Worm (Caenorhabditis elegans) whole organism, L1 larva: ENCODE data around the gene F25B5.3.

Source experiments
- F16B12.6 ChIP-seq: fragments of 150-350 bp; optimal IDR thresholded peaks from 2 replicates; lab custom pipeline; 2014; ENCODE audit warnings: missing biosample characterization, missing genetic modification characterization
- Y116A8C.19 ChIP-seq: sonication (generic microtip); optimal IDR thresholded peaks from 2 replicates; lab custom pipeline; 2016; ENCODE audit warnings: missing compliant biosample characterization, missing genetic modification characterization, borderline replicate concordance
- alr-1 ChIP-seq: fragments of 200-800 bp; sonication (Bioruptor generic); optimal IDR thresholded peaks from 2 replicates; lab custom pipeline; 2018; ENCODE audit warnings: borderline replicate concordance, mild to moderate bottlenecking, missing genetic modification characterization, missing compliant biosample characterization
- ceh-63 ChIP-seq: fragments of 200-800 bp; sonication (Bioruptor generic); optimal IDR thresholded peaks from 2 replicates; lab custom pipeline; 2018; ENCODE audit warnings: mild to moderate bottlenecking, missing genetic modification characterization, missing compliant biosample characterization
- ceh-8 ChIP-seq: fragments of 200-800 bp; sonication (Bioruptor generic); optimal IDR thresholded peaks from 2 replicates; lab custom pipeline; 2018; ENCODE audit warnings: mild to moderate bottlenecking, missing genetic modification characterization, moderate library complexity, missing compliant biosample characterization
- ceh-82 ChIP-seq, 3 experiments: fragments of 150-350 bp in 1 of 3; sonication (generic microtip) in 2 of 3; optimal IDR thresholded peaks; 2 replicates each; lab custom pipeline; 2014 to 2017; ENCODE audit warnings: missing biosample characterization in 3 of 3, missing genetic modification characterization in 3 of 3
- ceh-88 ChIP-seq: fragments of 200-800 bp; sonication (Bioruptor generic); IDR thresholded peaks from 2 replicates; pipeline ENCODE4 v1.3.6; 2022; ENCODE audit warnings: missing genetic modification characterization, missing compliant biosample characterization
- ceh-90 ChIP-seq: sonication (generic microtip); optimal IDR thresholded peaks from 2 replicates; lab custom pipeline; 2016; ENCODE audit warnings: missing genetic modification characterization, missing compliant biosample characterization
- ces-1 ChIP-seq: fragments of 150-350 bp; optimal IDR thresholded peaks from 2 replicates; lab custom pipeline; 2014; ENCODE audit warnings: missing biosample characterization, missing genetic modification reagents, missing genetic modification characterization
- dsc-1 ChIP-seq: sonication (generic microtip); optimal IDR thresholded peaks from 2 replicates; lab custom pipeline; 2016; ENCODE audit warnings: mild to moderate bottlenecking, missing genetic modification characterization, missing compliant biosample characterization
- efl-1 ChIP-seq, 4 experiments: fragments of 150-350 bp; optimal IDR thresholded peaks in 3 of 4; peaks in 1 of 4; 1 replicate in 1 of 4; 2 replicates in 3 of 4; lab custom pipeline; 2014; ENCODE audit warnings: missing biosample characterization in 2 of 4, missing genetic modification characterization in 2 of 4, missing genetic modification reagents in 2 of 4
- egl-27 ChIP-seq, 2 experiments: fragments of 150-350 bp in 1 of 2; sonication (generic microtip); optimal IDR thresholded peaks; 3 replicates each; lab custom pipeline; 2017 to 2018; ENCODE audit warnings: missing biosample characterization in 2 of 2, missing genetic modification characterization in 2 of 2, missing genetic modification reagents in 2 of 2
- fkh-8 ChIP-seq: sonication (generic microtip); optimal IDR thresholded peaks from 2 replicates; lab custom pipeline; 2016; ENCODE audit warnings: mild to moderate bottlenecking, missing genetic modification characterization, missing compliant biosample characterization
- fos-1 ChIP-seq: fragments of 150-350 bp; optimal IDR thresholded peaks from 2 replicates; lab custom pipeline; 2014; ENCODE audit warnings: missing biosample characterization, missing genetic modification characterization
- grh-1 ChIP-seq: fragments of 200-800 bp; sonication (Bioruptor generic); IDR thresholded peaks from 2 replicates; pipeline ENCODE4 v1.3.6; 2022; ENCODE audit warnings: missing genetic modification reagents, missing genetic modification characterization, missing compliant biosample characterization
- hlh-4 ChIP-seq: sonication (generic microtip); optimal IDR thresholded peaks from 2 replicates; lab custom pipeline; 2016; ENCODE audit warnings: mild to moderate bottlenecking, missing genetic modification characterization, missing compliant biosample characterization
- hpl-2 ChIP-seq: fragments of 150-350 bp; optimal IDR thresholded peaks from 2 replicates; lab custom pipeline; 2014; ENCODE audit warnings: missing biosample characterization, missing genetic modification reagents, missing genetic modification characterization
- isw-1 ChIP-seq: fragments of 200-800 bp; sonication (Bioruptor generic); IDR thresholded peaks from 2 replicates; pipeline ENCODE4 v1.3.6; 2022; ENCODE audit warnings: missing genetic modification characterization, missing compliant biosample characterization
- lin-14 ChIP-seq: fragments of 200-800 bp; sonication (Bioruptor generic); optimal IDR thresholded peaks from 2 replicates; lab custom pipeline; 2018; ENCODE audit warnings: mild to moderate bottlenecking, missing genetic modification characterization, moderate library complexity, missing compliant biosample characterization
- lin-15B ChIP-seq: fragments of 150-350 bp; sonication (generic microtip); optimal IDR thresholded peaks from 3 replicates; lab custom pipeline; 2014; ENCODE audit warnings: missing biosample characterization, missing genetic modification characterization
- lin-35 ChIP-seq, 2 experiments: fragments of 150-350 bp; optimal IDR thresholded peaks; 2 replicates each; lab custom pipeline; 2014; ENCODE audit warnings: missing biosample characterization in 2 of 2, missing genetic modification characterization in 2 of 2, missing genetic modification reagents in 2 of 2
- lir-3 ChIP-seq: sonication (generic microtip); optimal IDR thresholded peaks from 2 replicates; lab custom pipeline; 2016; ENCODE audit warnings: mild to moderate bottlenecking, missing genetic modification characterization, moderate library complexity, missing compliant biosample characterization; ENCODE audit not compliant: poor library complexity
- lsy-2 ChIP-seq, 2 experiments: fragments of 150-350 bp; optimal IDR thresholded peaks; 2 replicates each; lab custom pipeline; 2014; ENCODE audit warnings: missing biosample characterization in 2 of 2, missing genetic modification characterization in 2 of 2
- mab-9 ChIP-seq: fragments of 200-800 bp; sonication (Bioruptor generic); IDR thresholded peaks from 2 replicates; pipeline ENCODE4 v1.3.6; 2022; ENCODE audit warnings: missing genetic modification reagents, missing genetic modification characterization, missing compliant biosample characterization
- mdl-1 ChIP-seq, 2 experiments: fragments of 150-350 bp; optimal IDR thresholded peaks; 2 replicates each; lab custom pipeline; 2014 to 2017; ENCODE audit warnings: missing biosample characterization in 2 of 2, missing genetic modification characterization in 2 of 2, inconsistent platforms in 1 of 2
- mef-2 ChIP-seq: fragments of 150-350 bp; optimal IDR thresholded peaks from 2 replicates; lab custom pipeline; 2014; ENCODE audit warnings: missing biosample characterization, missing genetic modification characterization
- mep-1 ChIP-seq: fragments of 150-350 bp; optimal IDR thresholded peaks from 2 replicates; lab custom pipeline; 2014; ENCODE audit warnings: missing biosample characterization, missing genetic modification characterization
- nhr-11 ChIP-seq: fragments of 150-350 bp; optimal IDR thresholded peaks from 2 replicates; lab custom pipeline; 2014; ENCODE audit warnings: missing biosample characterization, missing genetic modification characterization
- nhr-12 ChIP-seq: sonication (generic microtip); optimal IDR thresholded peaks from 2 replicates; lab custom pipeline; 2017; ENCODE audit warnings: missing biosample characterization, missing genetic modification characterization
- nhr-237 ChIP-seq: fragments of 150-350 bp; optimal IDR thresholded peaks from 2 replicates; lab custom pipeline; 2014; ENCODE audit warnings: missing biosample characterization, missing genetic modification characterization
- nhr-47 ChIP-seq: sonication (generic microtip); optimal IDR thresholded peaks from 2 replicates; lab custom pipeline; 2016; ENCODE audit warnings: mild to moderate bottlenecking, missing genetic modification characterization, moderate library complexity, missing compliant biosample characterization
- nhr-84 ChIP-seq: sonication (generic microtip); optimal IDR thresholded peaks from 2 replicates; lab custom pipeline; 2017; ENCODE audit warnings: missing biosample characterization, missing genetic modification characterization
- nhr-85 ChIP-seq: sonication (generic microtip); peaks from one replicate; lab custom pipeline; 2016; ENCODE audit warnings: missing genetic modification characterization, inconsistent platforms, missing compliant biosample characterization
- nhr-90 ChIP-seq: sonication (generic microtip); optimal IDR thresholded peaks from 2 replicates; lab custom pipeline; 2016; ENCODE audit warnings: mild to moderate bottlenecking, missing genetic modification characterization, missing compliant biosample characterization; ENCODE audit not compliant: poor library complexity
- pag-3 ChIP-seq: sonication (generic microtip); optimal IDR thresholded peaks from 2 replicates; lab custom pipeline; 2017; ENCODE audit warnings: missing genetic modification characterization, mild to moderate bottlenecking, missing compliant biosample characterization, antibody characterized with exemption, borderline replicate concordance; ENCODE audit not compliant: insufficient read depth
- pax-3 ChIP-seq: fragments of 200-800 bp; sonication (Bioruptor generic); optimal IDR thresholded peaks from 2 replicates; lab custom pipeline; 2018; ENCODE audit warnings: mild to moderate bottlenecking, missing genetic modification characterization, moderate library complexity, missing compliant biosample characterization
- pqm-1 ChIP-seq: sonication (generic microtip); optimal IDR thresholded peaks from 3 replicates; lab custom pipeline; 2017; ENCODE audit warnings: missing biosample characterization, missing genetic modification characterization
- rnt-1 ChIP-seq: sonication (generic microtip); optimal IDR thresholded peaks from 2 replicates; lab custom pipeline; 2016; ENCODE audit warnings: mild to moderate bottlenecking, missing genetic modification characterization, moderate library complexity, missing compliant biosample characterization
- skn-1 ChIP-seq: fragments of 150-350 bp; optimal IDR thresholded peaks from 2 replicates; lab custom pipeline; 2014; ENCODE audit warnings: missing biosample characterization, missing genetic modification characterization
- sox-4 ChIP-seq: sonication (generic microtip); optimal IDR thresholded peaks from 2 replicates; lab custom pipeline; 2016; ENCODE audit warnings: missing genetic modification characterization, missing compliant biosample characterization
- sptf-1 ChIP-seq: fragments of 150-350 bp; optimal IDR thresholded peaks from 2 replicates; lab custom pipeline; 2014; ENCODE audit warnings: missing biosample characterization, missing genetic modification characterization
- tbx-2 ChIP-seq: sonication (generic microtip); optimal IDR thresholded peaks from 2 replicates; lab custom pipeline; 2016; ENCODE audit warnings: missing genetic modification characterization, missing compliant biosample characterization
- tlp-1 ChIP-seq: fragments of 150-350 bp; optimal IDR thresholded peaks from 2 replicates; lab custom pipeline; 2014; ENCODE audit warnings: missing biosample characterization, missing genetic modification characterization
- unc-130 ChIP-seq: fragments of 150-350 bp; optimal IDR thresholded peaks from 2 replicates; lab custom pipeline; 2017; ENCODE audit warnings: missing biosample characterization, missing genetic modification characterization, inconsistent platforms
- unc-30 ChIP-seq: sonication (generic microtip); optimal IDR thresholded peaks from 2 replicates; lab custom pipeline; 2017; ENCODE audit warnings: missing biosample characterization, missing genetic modification characterization
- vab-15 ChIP-seq: sonication (generic microtip); optimal IDR thresholded peaks from 2 replicates; lab custom pipeline; 2017; ENCODE audit warnings: missing genotype, mild to moderate bottlenecking, missing genetic modification characterization, missing compliant biosample characterization
- xbp-1 ChIP-seq: sonication (generic microtip); optimal IDR thresholded peaks from 2 replicates; lab custom pipeline; 2016; ENCODE audit warnings: missing genetic modification characterization, missing compliant biosample characterization
- zag-1 ChIP-seq: fragments of 150-350 bp; optimal IDR thresholded peaks from 2 replicates; lab custom pipeline; 2014; ENCODE audit warnings: missing biosample characterization, missing genetic modification characterization
- zip-4 ChIP-seq: fragments of 200-800 bp; sonication (Bioruptor generic); optimal IDR thresholded peaks from 2 replicates; lab custom pipeline; 2018; ENCODE audit warnings: mild to moderate bottlenecking, missing genetic modification characterization, moderate library complexity, missing compliant biosample characterization
- ztf-4 ChIP-seq: fragments of 150-350 bp; optimal IDR thresholded peaks from 2 replicates; lab custom pipeline; 2014; ENCODE audit warnings: missing biosample characterization, missing genetic modification characterization

The F25B5.3 gene

DNA sequence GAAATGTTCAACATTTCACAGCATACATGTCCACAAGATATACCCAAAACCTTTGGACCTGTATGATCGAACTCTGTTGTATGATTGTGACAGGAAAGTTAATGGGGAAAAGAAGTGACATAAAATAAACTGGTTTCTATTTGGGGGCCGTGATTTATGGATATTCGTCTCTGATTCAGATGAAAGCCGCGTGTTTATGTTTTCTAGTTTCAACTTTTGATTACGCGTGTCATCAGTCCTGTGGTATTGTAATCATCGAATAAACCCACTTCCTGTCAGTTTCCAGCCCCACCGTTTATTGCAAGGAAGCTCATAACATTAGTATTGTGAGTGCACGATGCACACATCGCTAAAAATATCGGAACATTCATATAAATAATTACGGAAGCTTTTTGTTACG is 26.4 kb upstream of the F25B5.3 start (continued):
- TF ChIP-seq ceh-8 (GFP tag; lab: Kevin White, UChicago) (no peak), mab-9 (GFP tag; lab: Robert Waterston, UW) (no peak), efl-1 (optimal IDR thresholded peaks at IDR 0.05; lab: Kevin White, UChicago) (no peak), efl-1 (GFP tag; optimal IDR thresholded peaks at IDR 0.05 in 1 of 2; lab: Kevin White, UChicago) (peak in 1 of 2 experiments; percentile 91), mef-2 (tag; lab: Kevin White, UChicago) (no peak), alr-1 (tag; lab: Kevin White, UChicago) (no peak), fos-1 (tag; lab: Kevin White, UChicago) (no peak), Y116A8C.19 (tag; lab: Kevin White, UChicago) (no peak), nhr-84 (tag; lab: Kevin White, UChicago) (no peak), rnt-1 (no peak), ceh-82 (tag; optimal IDR thresholded peaks at IDR 0.05; lab: Kevin White, UChicago) (no peak), unc-30 (tag; lab: Kevin White, UChicago) (no peak), nhr-90 (tag; lab: Kevin White, UChicago) (peak; percentile 65), pax-3 (no peak), egl-27 (tag; optimal IDR thresholded peaks at IDR 0.05; lab: Kevin White, UChicago) (no peak), F16B12.6 (tag; lab: Kevin White, UChicago) (no peak), zag-1 (tag; lab: Kevin White, UChicago) (no peak), nhr-11 (tag; lab: Kevin White, UChicago) (no peak), pag-3 (tag; lab: Kevin White, UChicago) (no peak), lir-3 (tag; lab: Kevin White, UChicago) (peak; percentile 5), mdl-1 (tag; optimal IDR thresholded peaks at IDR 0.05; lab: Kevin White, UChicago) (peak in 1 of 2 experiments; percentile 52)

ce11 chrIII:5925724-5926123 is 23.0 kb upstream of the F25B5.3 start, which contains the start of the genes dnc-2 and bcl-7:
Gene dnc-2, minus strand, starts transcription at chrIII:5925756.
Gene bcl-7, plus strand, starts transcription at chrIII:5926086.
- peak; percentile 62 for TF ChIP-seq skn-1
- peak; percentile 72 for TF ChIP-seq nhr-47 (tag; lab: Kevin White, UChicago)
- TF ChIP-seq dsc-1 (tag; lab: Kevin White, UChicago), result peak; percentile 60
- no peak for TF ChIP-seq nhr-237 (tag; lab: Kevin White, UChicago)
- no peak for TF ChIP-seq tlp-1
- TF ChIP-seq unc-130 (tag; lab: Kevin White, UChicago), result no peak
- no peak for TF ChIP-seq fkh-8 (tag; lab: Kevin White, UChicago)
- TF ChIP-seq ces-1 (GFP tag; lab: Kevin White, UChicago), result no peak
- TF ChIP-seq hlh-4, result no peak
- TF ChIP-seq lin-14 (GFP tag; lab: Kevin White, UChicago), result peak; percentile 89
- TF ChIP-seq unc-30 (tag; lab: Kevin White, UChicago), result no peak
- TF ChIP-seq mep-1 (tag; lab: Kevin White, UChicago), result peak; percentile 59
- TF ChIP-seq pqm-1 (tag; lab: Kevin White, UChicago), result no peak
- no peak for TF ChIP-seq ceh-88 (GFP tag; lab: Robert Waterston, UW)
- no peak for TF ChIP-seq ztf-4 (tag; lab: Kevin White, UChicago)
- TF ChIP-seq nhr-12, result no peak
- no peak for TF ChIP-seq ceh-90 (tag; lab: Kevin White, UChicago)
- TF ChIP-seq sox-4, result no peak
- TF ChIP-seq nhr-85 (tag; lab: Kevin White, UChicago), result no peak
- no peak for TF ChIP-seq sptf-1 (tag; lab: Kevin White, UChicago)
- no peak for TF ChIP-seq pag-3 (tag; lab: Kevin White, UChicago)
- TF ChIP-seq tbx-2, result peak; percentile 38
- TF ChIP-seq vab-15 (tag; lab: Kevin White, UChicago), result no peak
- no peak for TF ChIP-seq zag-1 (tag; lab: Kevin White, UChicago)
- no peak; the same call in 1 of the 2 replicates for TF ChIP-seq isw-1
- no peak for TF ChIP-seq grh-1 (GFP tag; lab: Robert Waterston, UW)
- peak; percentile 56 to 78 for TF ChIP-seq lsy-2 (tag; optimal IDR thresholded peaks at IDR 0.05; lab: Kevin White, UChicago)
- TF ChIP-seq efl-1 (optimal IDR thresholded peaks at IDR 0.05; lab: Kevin White, UChicago), result peak; percentile 70 to 79
- peak; percentile 66 to 92 for TF ChIP-seq efl-1 (GFP tag; optimal IDR thresholded peaks at IDR 0.05 in 1 of 2; lab: Kevin White, UChicago)
- TF ChIP-seq lin-35 (GFP tag; optimal IDR thresholded peaks at IDR 0.05; lab: Kevin White, UChicago), result peak; percentile 73 to 75
- peak; percentile 76 for TF ChIP-seq zip-4
- no peak for TF ChIP-seq hpl-2
- TF ChIP-seq pax-3, result no peak
- no peak for TF ChIP-seq ceh-63 (GFP tag; lab: Kevin White, UChicago)
- TF ChIP-seq ceh-82 (tag; optimal IDR thresholded peaks at IDR 0.05; lab: Kevin White, UChicago), result peak in 2 of 3 experiments; percentile 37 to 49
- TF ChIP-seq xbp-1, result peak; percentile 57
- TF ChIP-seq lin-15B (tag; lab: Kevin White, UChicago), result peak; percentile 58
